Fruit fly (Drosophila melanogaster) whole organism, embryonic: Measurements from ENCODE around the gene CG32075.
A peak's percentile ranks its signal among the peaks of the same experiment; 100 is the strongest.

Source experiments
- Abd-B ChIP-seq: fragments of 200-800 bp; sonication (Bioruptor generic); optimal IDR thresholded peaks from 2 replicates; lab custom pipeline; 2018; ENCODE audit warnings: missing biosample characterization, mild to moderate bottlenecking, missing genetic modification characterization, moderate library complexity
- Blimp-1 ChIP-seq: fragments of 200-800 bp; sonication (Bioruptor generic); optimal IDR thresholded peaks from 3 replicates; lab custom pipeline; 2018; ENCODE audit warnings: missing biosample characterization, missing genetic modification characterization, mild to moderate bottlenecking, moderate library complexity, missing genetic modification reagents
- CG10209 ChIP-seq: fragments of 200-800 bp; sonication (Bioruptor generic); optimal IDR thresholded peaks from 3 replicates; lab custom pipeline; 2017; ENCODE audit warnings: missing biosample characterization, mild to moderate bottlenecking, missing genetic modification characterization, missing genetic modification reagents
- CG10267 ChIP-seq: fragments of 200-800 bp; sonication (Bioruptor generic); optimal IDR thresholded peaks from 2 replicates; lab custom pipeline; 2018; ENCODE audit warnings: missing biosample characterization, mild to moderate bottlenecking, missing genetic modification characterization, moderate library complexity
- CG10431 ChIP-seq: fragments of 200-800 bp; sonication (Bioruptor generic); optimal IDR thresholded peaks from 3 replicates; lab custom pipeline; 2018; ENCODE audit warnings: missing biosample characterization, mild to moderate bottlenecking, missing genetic modification characterization
- CG10654 ChIP-seq: fragments of 200-800 bp; sonication (Bioruptor generic); optimal IDR thresholded peaks from 2 replicates; lab custom pipeline; 2016; ENCODE audit warnings: missing biosample characterization, missing genetic modification characterization
- CG10979 ChIP-seq: fragments of 200-800 bp; sonication (Bioruptor generic); optimal IDR thresholded peaks from 2 replicates; lab custom pipeline; 2018; ENCODE audit warnings: missing biosample characterization, mild to moderate bottlenecking, missing genetic modification characterization, moderate library complexity
- CG11247 ChIP-seq: fragments of 200-800 bp; sonication (Bioruptor generic); IDR thresholded peaks from 2 replicates; pipeline ENCODE4 v1.3.6; 2022; ENCODE audit warnings: missing biosample characterization, missing genetic modification characterization
- CG11696 ChIP-seq: fragments of 200-800 bp; sonication (Bioruptor generic); IDR thresholded peaks from 2 replicates; pipeline ENCODE4 v1.3.6; 2022; ENCODE audit warnings: missing biosample characterization, missing genetic modification characterization
- CG12744 ChIP-seq: fragments of 200-800 bp; sonication (Bioruptor generic); optimal IDR thresholded peaks from 2 replicates; lab custom pipeline; 2016; ENCODE audit warnings: missing biosample characterization, missing genetic modification characterization
- CG14710 ChIP-seq: fragments of 200-800 bp; sonication (Bioruptor generic); optimal IDR thresholded peaks from 3 replicates; lab custom pipeline; 2019; ENCODE audit warnings: missing biosample characterization, mild to moderate bottlenecking, missing genetic modification characterization, moderate library complexity
- CG17359 ChIP-seq: fragments of 200-800 bp; sonication (Bioruptor generic); optimal IDR thresholded peaks from 3 replicates; lab custom pipeline; 2018; ENCODE audit warnings: missing biosample characterization, mild to moderate bottlenecking, missing genetic modification characterization, moderate library complexity
- CG18011 ChIP-seq: fragments of 200-800 bp; sonication (Bioruptor generic); optimal IDR thresholded peaks from 2 replicates; lab custom pipeline; 2017; ENCODE audit warnings: missing biosample characterization, missing genetic modification characterization, mild to moderate bottlenecking, moderate library complexity, missing genotype
- CG18262 ChIP-seq: fragments of 200-800 bp; optimal IDR thresholded peaks from 3 replicates; lab custom pipeline; 2019; ENCODE audit warnings: missing biosample characterization, mild to moderate bottlenecking, missing genetic modification characterization, moderate library complexity
- CG18599 ChIP-seq: fragments of 200-800 bp; sonication (Bioruptor generic); optimal IDR thresholded peaks from 3 replicates; lab custom pipeline; 2017; ENCODE audit warnings: missing biosample characterization, missing genetic modification characterization, mild to moderate bottlenecking, moderate library complexity, missing genetic modification reagents
- CG31388 ChIP-seq: fragments of 200-800 bp; sonication (Bioruptor generic); optimal IDR thresholded peaks from 2 replicates; lab custom pipeline; 2016; ENCODE audit warnings: missing biosample characterization, missing genetic modification characterization
- CG34224 ChIP-seq: fragments of 200-800 bp; sonication (Bioruptor generic); IDR thresholded peaks from 3 replicates; pipeline ENCODE4 v1.3.6; 2022; ENCODE audit warnings: missing biosample characterization, missing genetic modification characterization; ENCODE audit not compliant: partially characterized antibody
- CG4424 ChIP-seq: fragments of 200-800 bp; sonication (Bioruptor generic); optimal IDR thresholded peaks from 3 replicates; lab custom pipeline; 2016; ENCODE audit warnings: missing biosample characterization, missing genetic modification characterization
- CG4730 ChIP-seq: fragments of 200-800 bp; sonication (Bioruptor generic); IDR thresholded peaks from 2 replicates; pipeline ENCODE4 v1.3.6; 2022; ENCODE audit warnings: missing biosample characterization, missing genetic modification characterization
- CG6254 ChIP-seq: fragments of 200-800 bp; sonication (Bioruptor generic); optimal IDR thresholded peaks from 3 replicates; lab custom pipeline; 2017; ENCODE audit warnings: mild to moderate bottlenecking, missing biosample characterization, missing genetic modification reagents, missing genetic modification characterization
- CG7963 ChIP-seq: fragments of 200-800 bp; sonication (Bioruptor generic); IDR thresholded peaks from 3 replicates; pipeline ENCODE4 v1.3.6; 2022; ENCODE audit warnings: missing biosample characterization, missing genetic modification characterization; ENCODE audit not compliant: partially characterized antibody
- CG8388 ChIP-seq: fragments of 200-800 bp; sonication (Bioruptor generic); optimal IDR thresholded peaks from 2 replicates; lab custom pipeline; 2019; ENCODE audit warnings: missing biosample characterization, mild to moderate bottlenecking, missing genetic modification characterization, moderate library complexity
- CG8944 ChIP-seq: fragments of 200-800 bp; sonication (Bioruptor generic); optimal IDR thresholded peaks from 3 replicates; lab custom pipeline; 2016; ENCODE audit warnings: missing biosample characterization, missing genetic modification characterization
- CG9817 ChIP-seq: fragments of 200-800 bp; sonication (Bioruptor generic); optimal IDR thresholded peaks from 2 replicates; lab custom pipeline; 2018; ENCODE audit warnings: missing biosample characterization, mild to moderate bottlenecking, missing genetic modification characterization, moderate library complexity
- Camta ChIP-seq: fragments of 200-800 bp; sonication (Bioruptor generic); optimal IDR thresholded peaks from 2 replicates; lab custom pipeline; 2016; ENCODE audit warnings: missing biosample characterization, missing genetic modification characterization
- Deaf1 ChIP-seq: fragments of 200-800 bp; optimal IDR thresholded peaks from 3 replicates; lab custom pipeline; 2019; ENCODE audit warnings: missing biosample characterization, mild to moderate bottlenecking, missing genetic modification characterization, moderate library complexity
- Dek ChIP-seq: fragments of 200-800 bp; sonication (Bioruptor generic); optimal IDR thresholded peaks from 3 replicates; lab custom pipeline; 2019; ENCODE audit warnings: missing biosample characterization, mild to moderate bottlenecking, missing genetic modification characterization, moderate library complexity
- Dp ChIP-seq: fragments of 200-800 bp; sonication (Bioruptor generic); optimal IDR thresholded peaks from 2 replicates; lab custom pipeline; 2018; ENCODE audit warnings: missing biosample characterization, mild to moderate bottlenecking, missing genetic modification characterization, moderate library complexity
- Drgx ChIP-seq: fragments of 200-800 bp; sonication (Bioruptor generic); IDR thresholded peaks from 2 replicates; pipeline ENCODE4 v1.3.6; 2022; ENCODE audit warnings: missing biosample characterization, missing genetic modification characterization
- HLHmδ ChIP-seq: fragments of 200-800 bp; sonication (Bioruptor generic); optimal IDR thresholded peaks from 2 replicates; lab custom pipeline; 2018; ENCODE audit warnings: missing biosample characterization, mild to moderate bottlenecking, missing genetic modification characterization, moderate library complexity
- Med ChIP-seq: fragments of 200-800 bp; sonication (Bioruptor generic); peaks from one replicate; lab custom pipeline; 2016; ENCODE audit warnings: missing biosample characterization, missing genetic modification characterization, mild to moderate bottlenecking, inconsistent platforms, moderate library complexity
- Mes4 ChIP-seq: fragments of 200-800 bp; sonication (Bioruptor generic); optimal IDR thresholded peaks from 2 replicates; lab custom pipeline; 2016; ENCODE audit warnings: missing biosample characterization, missing genetic modification characterization
- Side ChIP-seq: fragments of 200-800 bp; sonication (Bioruptor generic); optimal IDR thresholded peaks from 2 replicates; lab custom pipeline; 2016; ENCODE audit warnings: missing biosample characterization, missing genetic modification characterization
- Sox102F ChIP-seq: fragments of 200-800 bp; sonication (Bioruptor generic); optimal IDR thresholded peaks from 2 replicates; lab custom pipeline; 2018; ENCODE audit warnings: missing biosample characterization, mild to moderate bottlenecking, missing genetic modification characterization, moderate library complexity
- abd-A ChIP-seq: fragments of 200-800 bp; sonication (Bioruptor generic); optimal IDR thresholded peaks from 3 replicates; lab custom pipeline; 2019; ENCODE audit warnings: missing biosample characterization, mild to moderate bottlenecking, missing genetic modification characterization, moderate library complexity
- gsb-n ChIP-seq: fragments of 200-800 bp; sonication (Bioruptor generic); optimal IDR thresholded peaks from 3 replicates; lab custom pipeline; 2018; ENCODE audit warnings: missing biosample characterization, mild to moderate bottlenecking, missing genetic modification characterization
- hb ChIP-seq: fragments of 200-800 bp; sonication (Bioruptor generic); IDR thresholded peaks from 3 replicates; pipeline ENCODE4 v1.3.6; 2022; ENCODE audit warnings: missing biosample characterization, missing genetic modification characterization; ENCODE audit not compliant: partially characterized antibody
- insv ChIP-seq, 2 experiments: fragments of 200-800 bp; sonication (Bioruptor generic); optimal IDR thresholded peaks; 3 replicates each; lab custom pipeline; 2016 to 2018; ENCODE audit warnings: missing biosample characterization in 2 of 2, missing genetic modification characterization in 2 of 2
- pan ChIP-seq, 4 experiments: fragments of >200 bp in 3 of 4; fragments of 200-800 bp in 1 of 4; sonication (Bioruptor generic) in 1 of 4; optimal IDR thresholded peaks in 3 of 4; IDR thresholded peaks in 1 of 4; 2 replicates each; pipeline versions ENCODE4 v1.3.6 to Lab custom; 2017 to 2022; ENCODE audit warnings: missing biosample characterization in 2 of 4, missing genetic modification characterization in 2 of 4, mixed read lengths in 1 of 4
- row ChIP-seq: fragments of 200-800 bp; sonication (Bioruptor generic); IDR thresholded peaks from 3 replicates; pipeline ENCODE4 v1.3.6; 2022; ENCODE audit warnings: missing biosample characterization, missing genetic modification characterization
- schlank ChIP-seq: fragments of 200-800 bp; sonication (Bioruptor generic); optimal IDR thresholded peaks from 2 replicates; lab custom pipeline; 2018; ENCODE audit warnings: missing biosample characterization, mild to moderate bottlenecking, missing genetic modification characterization
- shn ChIP-seq: fragments of 200-800 bp; sonication (Bioruptor generic); optimal IDR thresholded peaks from 3 replicates; lab custom pipeline; 2016; ENCODE audit warnings: missing biosample characterization, missing genetic modification characterization
- tap ChIP-seq: fragments of 200-800 bp; optimal IDR thresholded peaks from 3 replicates; lab custom pipeline; 2019; ENCODE audit warnings: missing biosample characterization, mild to moderate bottlenecking, missing genetic modification characterization, moderate library complexity
- trem ChIP-seq: fragments of 200-800 bp; optimal IDR thresholded peaks from 3 replicates; lab custom pipeline; 2019; ENCODE audit warnings: missing biosample characterization, mild to moderate bottlenecking, missing genetic modification characterization, moderate library complexity
- ttk ChIP-seq: fragments of 200-800 bp; sonication (Bioruptor generic); IDR thresholded peaks from 2 replicates; pipeline ENCODE4 v2.1.2; 2022; ENCODE audit warnings: missing biosample characterization, missing genetic modification characterization
- tx ChIP-seq: fragments of 200-800 bp; sonication (Bioruptor generic); optimal IDR thresholded peaks from 2 replicates; lab custom pipeline; 2016; ENCODE audit warnings: missing biosample characterization, missing genetic modification characterization
- zfh1 ChIP-seq: fragments of 200-800 bp; sonication (Bioruptor generic); IDR thresholded peaks from 3 replicates; pipeline ENCODE4 v1.3.6; 2022; ENCODE audit warnings: missing biosample characterization, missing genetic modification characterization

Gene CG32075

dm6 chr3L:11113198-11114197, 48.8 kb upstream of the CG32075 start, which contains the start of gene Sod1 (continued):
- TF ChIP-seq Sox102F (no peak), CG18011 (GFP tag; lab: Kevin White, UChicago) (no peak), CG8944 (GFP tag; lab: Kevin White, UChicago) (no peak), CG6254 (GFP tag; lab: Kevin White, UChicago) (no peak), pan (optimal IDR thresholded peaks at IDR 0.05; lab: Kevin White, UChicago) (no peak), pan (GFP tag; optimal IDR thresholded peaks at IDR 0.05 in 1 of 2, IDR thresholded peaks at IDR 0.05 in 1 of 2) (no peak), CG10431 (GFP tag; lab: Kevin White, UChicago) (no peak), Drgx (GFP tag; lab: Robert Waterston, UW) (0 out of 2 replicates have a peak, but pooled peaks have one; percentile 19), CG14710 (tag; lab: Kevin White, UChicago) (peak; percentile 28), CG7963 (GFP tag; lab: Robert Waterston, UW) (no peak), Side (GFP tag; lab: Kevin White, UChicago) (no peak), abd-A (no peak), CG10654 (GFP tag; lab: Kevin White, UChicago) (no peak), CG10979 (tag; lab: Kevin White, UChicago) (no peak), CG4424 (no peak), Dp (GFP tag; lab: Kevin White, UChicago) (peak; percentile 73), hb (GFP tag; lab: Robert Waterston, UW) (no peak), Mes4 (GFP tag; lab: Kevin White, UChicago) (no peak), Blimp-1 (no peak), Med (peak; percentile 65), tx (GFP tag; lab: Kevin White, UChicago) (no peak), CG34224 (GFP tag; lab: Robert Waterston, UW) (peak; percentile 53; the same call in 1 of the 3 replicates), CG10267 (no peak), CG10209 (no peak), Camta (GFP tag; lab: Kevin White, UChicago) (no peak), CG12744 (no peak), ttk (GFP tag; lab: Robert Waterston, UW) (no peak), row (GFP tag; lab: Robert Waterston, UW) (peak; percentile 45; the same call in 2 of the 3 replicates), CG18262 (tag; lab: Kevin White, UChicago) (no peak), CG9817 (tag; lab: Kevin White, UChicago) (no peak), tap (tag; lab: Kevin White, UChicago) (no peak), CG11696 (peak; percentile 86), Abd-B (no peak), Dek (tag; lab: Kevin White, UChicago) (peak; percentile 9), schlank (tag; lab: Kevin White, UChicago) (no peak), trem (tag; lab: Kevin White, UChicago) (no peak), CG4730 (no peak), gsb-n (no peak), CG18599 (GFP tag; lab: Kevin White, UChicago) (no peak), Deaf1 (tag; lab: Kevin White, UChicago) (no peak), shn (GFP tag; lab: Kevin White, UChicago) (no peak), CG11247 (GFP tag; lab: Robert Waterston, UW) (no peak), HLHmδ (no peak), zfh1 (GFP tag; lab: Robert Waterston, UW) (no peak), CG17359 (tag; lab: Kevin White, UChicago) (no peak), CG31388 (GFP tag; lab: Kevin White, UChicago) (no peak), CG8388 (no peak), insv (GFP tag; optimal IDR thresholded peaks at IDR 0.05; lab: Kevin White, UChicago) (no peak)
